Worm (Caenorhabditis elegans) whole organism, mixed stage, embryonic: ENCODE results near the gene his-17.

Experiments used
- M03D4.4 ChIP-seq: sonication (generic microtip); optimal IDR thresholded peaks from 2 replicates; lab custom pipeline; 2017; ENCODE audit warnings: mild to moderate bottlenecking, missing genetic modification characterization, missing compliant biosample characterization
- bed-3 ChIP-seq: fragments of 200-800 bp; sonication (Bioruptor generic); optimal IDR thresholded peaks from 3 replicates; lab custom pipeline; 2018; ENCODE audit warnings: mild to moderate bottlenecking, missing genetic modification characterization, moderate library complexity, missing compliant biosample characterization
- ceh-39 ChIP-seq: fragments of 150-350 bp; optimal IDR thresholded peaks from 2 replicates; lab custom pipeline; 2014; ENCODE audit warnings: missing biosample characterization, missing genetic modification characterization
- ceh-83 ChIP-seq: fragments of 200-800 bp; sonication (Bioruptor generic); optimal IDR thresholded peaks from 2 replicates; lab custom pipeline; 2018; ENCODE audit warnings: mild to moderate bottlenecking, missing genetic modification characterization, missing compliant biosample characterization
- ces-1 ChIP-seq: fragments of 150-350 bp; optimal IDR thresholded peaks from 2 replicates; lab custom pipeline; 2014; ENCODE audit warnings: missing biosample characterization, missing genetic modification reagents, missing genetic modification characterization
- drap-1 ChIP-seq: fragments of 200-800 bp; sonication (Bioruptor generic); optimal IDR thresholded peaks from 3 replicates; lab custom pipeline; 2018; ENCODE audit warnings: mild to moderate bottlenecking, missing genetic modification characterization, missing compliant biosample characterization
- flh-1 ChIP-seq: fragments of 200-800 bp; sonication (Bioruptor generic); optimal IDR thresholded peaks from 2 replicates; lab custom pipeline; 2018; ENCODE audit warnings: mild to moderate bottlenecking, missing genetic modification characterization, moderate library complexity, missing compliant biosample characterization
- ham-2 ChIP-seq: fragments of 200-800 bp; sonication (Bioruptor generic); optimal IDR thresholded peaks from 2 replicates; lab custom pipeline; 2018; ENCODE audit warnings: mild to moderate bottlenecking, missing genetic modification characterization, missing compliant biosample characterization
- hlh-1 ChIP-seq: fragments of 150-350 bp; optimal IDR thresholded peaks from 2 replicates; lab custom pipeline; 2014; ENCODE audit warnings: missing biosample characterization, missing genetic modification reagents, missing genetic modification characterization
- lin-13 ChIP-seq: fragments of 150-350 bp; optimal IDR thresholded peaks from 2 replicates; lab custom pipeline; 2014; ENCODE audit warnings: missing biosample characterization, missing genetic modification characterization
- lin-32 ChIP-seq: fragments of 200-800 bp; sonication (Bioruptor generic); optimal IDR thresholded peaks from 2 replicates; lab custom pipeline; 2018; ENCODE audit warnings: mild to moderate bottlenecking, missing genetic modification characterization, missing compliant biosample characterization
- lsy-2 ChIP-seq: fragments of 150-350 bp; optimal IDR thresholded peaks from 2 replicates; lab custom pipeline; 2014; ENCODE audit warnings: missing biosample characterization, missing genetic modification characterization
- mab-5 ChIP-seq: fragments of 150-350 bp; optimal IDR thresholded peaks from 2 replicates; lab custom pipeline; 2014; ENCODE audit warnings: missing biosample characterization, missing genetic modification characterization
- mep-1 ChIP-seq: fragments of 150-350 bp; optimal IDR thresholded peaks from 2 replicates; lab custom pipeline; 2017; ENCODE audit warnings: missing biosample characterization, missing genetic modification reagents, missing genetic modification characterization, inconsistent platforms
- mls-2 ChIP-seq: sonication (generic microtip); optimal IDR thresholded peaks from 2 replicates; lab custom pipeline; 2016; ENCODE audit warnings: mild to moderate bottlenecking, missing genetic modification characterization, moderate library complexity, missing compliant biosample characterization
- nhr-12 ChIP-seq: fragments of 150-350 bp; optimal IDR thresholded peaks from 2 replicates; lab custom pipeline; 2014; ENCODE audit warnings: missing biosample characterization, missing genetic modification characterization
- nhr-2 ChIP-seq: fragments of 150-350 bp; optimal IDR thresholded peaks from 2 replicates; lab custom pipeline; 2014; ENCODE audit warnings: missing biosample characterization, missing genetic modification characterization
- nhr-237 ChIP-seq: fragments of 150-350 bp; optimal IDR thresholded peaks from 2 replicates; lab custom pipeline; 2014; ENCODE audit warnings: missing biosample characterization, missing genetic modification characterization
- nhr-28 ChIP-seq: fragments of 150-350 bp; optimal IDR thresholded peaks from 2 replicates; lab custom pipeline; 2014; ENCODE audit warnings: missing biosample characterization, missing genetic modification characterization
- nhr-76 ChIP-seq: sonication (generic microtip); optimal IDR thresholded peaks from 2 replicates; lab custom pipeline; 2017; ENCODE audit warnings: missing biosample characterization, missing genetic modification characterization
- pha-4 ChIP-seq: fragments of 150-350 bp; optimal IDR thresholded peaks from 2 replicates; lab custom pipeline; 2018; ENCODE audit warnings: missing biosample characterization, missing genetic modification reagents, missing genetic modification characterization
- sem-2 ChIP-seq: fragments of 200-800 bp; sonication (Bioruptor generic); optimal IDR thresholded peaks from 2 replicates; lab custom pipeline; 2018; ENCODE audit warnings: mild to moderate bottlenecking, missing genetic modification characterization, missing compliant biosample characterization
- snpc-4 ChIP-seq: fragments of 150-350 bp; optimal IDR thresholded peaks from 2 replicates; lab custom pipeline; 2014; ENCODE audit warnings: missing biosample characterization, missing genetic modification characterization
- sptf-1 ChIP-seq: sonication (generic microtip); optimal IDR thresholded peaks from 2 replicates; lab custom pipeline; 2017; ENCODE audit warnings: mild to moderate bottlenecking, missing genetic modification characterization, moderate library complexity, missing compliant biosample characterization
- tbx-8 ChIP-seq: fragments of 200-800 bp; sonication (Bioruptor generic); optimal IDR thresholded peaks from 2 replicates; lab custom pipeline; 2018; ENCODE audit warnings: mild to moderate bottlenecking, missing genetic modification characterization, moderate library complexity, missing compliant biosample characterization
- unc-120 ChIP-seq: sonication (generic microtip); optimal IDR thresholded peaks from 2 replicates; lab custom pipeline; 2017; ENCODE audit warnings: missing genetic modification characterization, missing compliant biosample characterization; ENCODE audit not compliant: poor library complexity, severe bottlenecking
- unc-62 ChIP-seq: fragments of 150-350 bp; optimal IDR thresholded peaks from 2 replicates; lab custom pipeline; 2014; ENCODE audit warnings: missing biosample characterization, missing genetic modification reagents, missing genetic modification characterization
- zip-8 ChIP-seq: fragments of 150-350 bp; optimal IDR thresholded peaks from 2 replicates; lab custom pipeline; 2014; ENCODE audit warnings: missing biosample characterization, missing genetic modification characterization
- ztf-11 ChIP-seq: fragments of 150-350 bp; optimal IDR thresholded peaks from 2 replicates; lab custom pipeline; 2014; ENCODE audit warnings: missing biosample characterization, missing genetic modification characterization

Gene his-17

DNA sequence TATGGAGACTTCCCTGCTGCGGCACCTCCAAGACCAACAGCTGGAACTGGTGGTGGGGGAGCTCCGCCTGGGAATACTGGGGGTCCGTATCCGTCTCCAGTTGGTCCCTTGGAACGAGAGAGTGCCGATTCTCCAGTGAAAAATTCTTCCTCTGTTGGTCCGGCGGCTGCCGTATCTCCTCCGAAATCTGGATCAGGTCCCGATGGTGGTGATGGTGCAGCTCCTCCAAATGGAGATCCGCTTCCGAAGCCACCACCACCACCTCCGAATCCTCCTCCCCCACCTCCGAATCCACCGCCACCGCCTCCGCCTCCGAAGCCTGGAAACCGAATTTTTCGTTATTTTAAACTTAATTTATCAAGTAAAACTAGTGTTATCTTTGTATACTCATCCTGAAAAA lies 42.6 kb upstream of the his-17 start:
- TF ChIP-seq lin-13 (no peak), unc-120 (no peak), nhr-2 (tag; lab: Kevin White, UChicago) (no peak), ceh-39 (tag; lab: Kevin White, UChicago) (no peak), ham-2 (no peak), zip-8 (no peak), M03D4.4 (tag; lab: Kevin White, UChicago) (no peak), ceh-83 (GFP tag; lab: Kevin White, UChicago) (no peak), mls-2 (tag; lab: Kevin White, UChicago) (no peak), bed-3 (GFP tag; lab: Kevin White, UChicago) (no peak), lsy-2 (no peak), lin-32 (GFP tag; lab: Kevin White, UChicago) (no peak), nhr-237 (tag; lab: Kevin White, UChicago) (no peak), tbx-8 (no peak), sptf-1 (no peak), mep-1 (tag; lab: Kevin White, UChicago) (no peak), nhr-28 (no peak), pha-4 (tag; lab: Kevin White, UChicago) (no peak)

DNA sequence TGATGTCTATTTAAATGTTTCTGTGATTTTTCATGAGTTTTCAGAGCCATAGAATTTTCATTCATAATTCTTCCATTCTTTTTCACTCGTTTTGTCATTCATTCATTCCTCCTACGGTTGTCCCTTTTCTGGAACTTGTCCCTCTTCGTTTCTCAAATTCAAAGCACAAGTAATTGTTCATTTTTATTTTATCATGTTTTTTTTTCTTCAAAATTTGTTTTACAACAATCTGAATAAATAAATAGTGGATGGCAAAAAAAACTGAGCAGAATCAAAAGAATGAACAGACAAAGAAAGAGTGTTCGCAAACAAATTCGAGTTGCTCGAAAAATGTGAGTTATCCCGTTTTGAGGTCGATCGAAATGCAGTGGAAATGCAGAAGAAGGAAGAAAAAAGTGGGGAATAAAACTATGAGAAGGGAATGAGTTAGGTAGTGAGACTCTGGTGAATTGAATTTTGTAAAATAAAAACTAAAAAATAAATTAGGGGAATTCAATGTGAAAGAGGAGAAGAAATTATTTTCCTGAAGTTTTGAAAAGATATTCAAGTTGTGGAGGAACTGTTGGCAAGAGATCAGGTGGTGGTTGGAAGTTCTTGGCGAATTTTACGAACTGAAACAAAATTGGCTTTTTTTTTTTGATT lies 41.8 kb upstream of the his-17 start:
- TF ChIP-seq unc-62 (GFP tag; lab: Kevin White, UChicago): no peak
- no peak for TF ChIP-seq unc-120
- no peak for TF ChIP-seq M03D4.4 (tag; lab: Kevin White, UChicago)
- TF ChIP-seq mep-1 (tag; lab: Kevin White, UChicago): no peak
- no peak for TF ChIP-seq hlh-1 (tag; lab: Kevin White, UChicago)
- no peak for TF ChIP-seq pha-4 (tag; lab: Kevin White, UChicago)
- TF ChIP-seq tbx-8: no peak
- no peak for TF ChIP-seq lsy-2
- no peak for TF ChIP-seq nhr-237 (tag; lab: Kevin White, UChicago)
- TF ChIP-seq zip-8: no peak
- TF ChIP-seq nhr-12: no peak
- no peak for TF ChIP-seq ces-1 (GFP tag; lab: Kevin White, UChicago)
- no peak for TF ChIP-seq ztf-11 (tag; lab: Kevin White, UChicago)
- TF ChIP-seq sptf-1: no peak
- no peak for TF ChIP-seq mab-5 (tag; lab: Kevin White, UChicago)
- TF ChIP-seq nhr-28: no peak

DNA sequence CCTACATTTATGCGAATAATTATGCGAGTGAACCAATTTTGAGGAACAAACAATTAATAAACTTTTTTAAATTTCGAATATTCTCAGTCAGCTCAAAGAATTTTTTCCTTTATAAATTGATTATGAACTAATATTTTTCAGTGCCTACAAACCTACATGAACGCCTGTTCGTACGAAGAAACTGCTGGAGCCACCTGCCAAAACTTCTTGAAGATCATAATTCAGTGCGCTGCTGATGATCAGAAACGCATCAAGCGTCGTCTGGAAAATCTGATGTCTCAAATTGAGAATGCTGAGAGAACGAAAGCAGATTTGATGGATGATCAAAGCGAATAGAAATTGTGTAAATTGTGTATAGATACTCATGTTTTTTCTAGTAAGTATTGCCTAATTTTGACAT lies 41.2 kb upstream of the his-17 start:
- TF ChIP-seq nhr-12 (no peak), bed-3 (GFP tag; lab: Kevin White, UChicago) (no peak), hlh-1 (tag; lab: Kevin White, UChicago) (no peak), mep-1 (tag; lab: Kevin White, UChicago) (no peak), nhr-76 (no peak), tbx-8 (no peak), lin-32 (GFP tag; lab: Kevin White, UChicago) (no peak), ztf-11 (tag; lab: Kevin White, UChicago) (no peak), mab-5 (tag; lab: Kevin White, UChicago) (no peak)

DNA sequence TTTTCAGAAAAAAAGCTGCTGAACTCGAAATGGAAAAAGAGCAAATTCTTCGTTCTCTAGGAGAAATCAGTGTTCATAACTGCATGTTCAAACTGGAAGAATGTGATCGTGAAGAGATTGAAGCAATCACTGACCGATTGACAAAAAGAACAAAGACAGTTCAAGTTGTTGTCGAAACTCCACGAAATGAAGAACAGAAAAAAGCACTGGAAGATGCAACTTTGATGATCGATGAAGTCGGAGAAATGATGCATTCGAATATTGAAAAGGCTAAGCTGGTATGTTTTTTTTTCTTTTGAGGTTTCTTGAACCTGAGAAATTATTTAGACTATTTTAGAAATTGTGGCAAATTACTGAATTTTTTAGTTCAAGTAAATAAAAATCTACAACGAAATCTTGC lies 40.7 kb upstream of the his-17 start:
- no peak for TF ChIP-seq M03D4.4 (tag; lab: Kevin White, UChicago)
- no peak for TF ChIP-seq ceh-39 (tag; lab: Kevin White, UChicago)
- TF ChIP-seq ham-2: no peak
- no peak for TF ChIP-seq sptf-1
- TF ChIP-seq lin-32 (GFP tag; lab: Kevin White, UChicago): no peak

DNA sequence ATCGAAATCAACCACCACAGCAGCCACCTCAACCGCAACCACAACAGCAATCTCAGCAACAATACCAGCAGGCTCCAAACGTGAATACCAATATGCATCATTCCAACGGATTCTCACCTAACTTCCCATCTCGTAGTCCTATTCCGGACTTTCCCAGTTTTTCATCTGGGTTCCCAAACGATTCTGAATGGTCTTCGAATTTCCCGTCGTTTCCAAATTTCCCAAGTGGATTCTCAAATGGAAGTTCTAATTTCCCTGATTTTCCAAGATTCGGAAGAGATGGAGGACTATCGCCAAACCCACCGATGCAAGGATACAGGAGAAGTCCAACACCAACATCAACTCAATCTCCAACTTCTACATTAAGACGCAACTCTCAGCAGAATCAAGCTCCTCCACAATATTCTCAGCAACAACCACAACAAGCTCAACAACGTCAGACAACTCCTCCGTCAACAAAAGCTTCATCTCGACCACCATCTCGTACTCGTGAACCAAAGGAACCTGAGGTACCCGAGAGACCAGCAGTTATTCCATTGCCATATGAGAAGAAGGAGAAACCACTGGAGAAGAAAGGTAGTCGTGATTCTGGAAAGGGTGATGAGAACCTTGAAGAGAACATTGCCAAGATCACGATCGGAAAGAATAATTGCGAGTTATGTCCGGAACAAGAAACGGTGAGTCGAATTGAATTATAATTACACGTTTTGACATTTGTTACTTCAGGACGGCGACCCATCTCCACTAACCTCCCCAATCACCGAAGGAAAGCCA lies 39.9 kb upstream of the his-17 start:
- TF ChIP-seq ces-1 (GFP tag; lab: Kevin White, UChicago) (no peak), drap-1 (no peak), ceh-39 (tag; lab: Kevin White, UChicago) (no peak), ztf-11 (tag; lab: Kevin White, UChicago) (no peak), nhr-28 (no peak), nhr-12 (no peak), nhr-2 (tag; lab: Kevin White, UChicago) (no peak), flh-1 (no peak), lsy-2 (no peak), snpc-4 (no peak), sem-2 (GFP tag; lab: Kevin White, UChicago) (no peak), bed-3 (GFP tag; lab: Kevin White, UChicago) (no peak), M03D4.4 (tag; lab: Kevin White, UChicago) (no peak)
- TF ChIP-seq, all 35 proteins: peak for 0
